Worm (Caenorhabditis elegans) whole organism, L2 larva: Measurements from ENCODE around the gene T01G5.7.

ENCODE experiments used
- C34F6.9 ChIP-seq: fragments of 150-350 bp; optimal IDR thresholded peaks from 2 replicates; lab custom pipeline; 2014; ENCODE audit warnings: missing biosample characterization, missing genetic modification characterization
- F13H6.1 ChIP-seq: sonication (generic microtip); optimal IDR thresholded peaks from 2 replicates; lab custom pipeline; 2016; ENCODE audit warnings: missing genetic modification characterization, missing compliant biosample characterization
- R02D3.7 ChIP-seq: fragments of 150-350 bp; optimal IDR thresholded peaks from 2 replicates; lab custom pipeline; 2014; ENCODE audit warnings: missing biosample characterization, missing genetic modification characterization
- Y55F3AM.14 ChIP-seq: fragments of 200-800 bp; sonication (Bioruptor generic); optimal IDR thresholded peaks from 2 replicates; lab custom pipeline; 2018; ENCODE audit warnings: mild to moderate bottlenecking, missing genetic modification characterization, missing compliant biosample characterization
- ZK546.5 ChIP-seq: sonication (generic microtip); optimal IDR thresholded peaks from 2 replicates; lab custom pipeline; 2017; ENCODE audit warnings: missing biosample characterization, missing genetic modification characterization
- alr-1 ChIP-seq: fragments of 150-350 bp; optimal IDR thresholded peaks from 2 replicates; lab custom pipeline; 2014; ENCODE audit warnings: missing biosample characterization, missing genetic modification characterization
- aly-2 ChIP-seq: fragments of 150-350 bp; optimal IDR thresholded peaks from 2 replicates; lab custom pipeline; 2014; ENCODE audit warnings: missing biosample characterization, missing genetic modification characterization
- ama-1 ChIP-seq: fragments of 150-350 bp; optimal IDR thresholded peaks from 2 replicates; lab custom pipeline; 2018; ENCODE audit warnings: inconsistent platforms
- blmp-1 ChIP-seq: sonication (generic microtip); optimal IDR thresholded peaks from 2 replicates; lab custom pipeline; 2017; ENCODE audit warnings: missing genetic modification characterization, mild to moderate bottlenecking, missing compliant biosample characterization, antibody characterized with exemption, moderate library complexity; ENCODE audit not compliant: insufficient read depth
- ceh-16 ChIP-seq: fragments of 150-350 bp; optimal IDR thresholded peaks from 2 replicates; lab custom pipeline; 2014; ENCODE audit warnings: missing biosample characterization, missing genetic modification characterization
- ceh-82 ChIP-seq: fragments of 150-350 bp; optimal IDR thresholded peaks from 2 replicates; lab custom pipeline; 2014; ENCODE audit warnings: missing biosample characterization, missing genetic modification characterization
- crh-2 ChIP-seq: sonication (generic microtip); optimal IDR thresholded peaks from 2 replicates; lab custom pipeline; 2017; ENCODE audit warnings: missing biosample characterization, missing genetic modification characterization
- dmd-4 ChIP-seq: sonication (generic microtip); optimal IDR thresholded peaks from 2 replicates; lab custom pipeline; 2017; ENCODE audit warnings: missing biosample characterization, missing genetic modification characterization
- egl-27 ChIP-seq: sonication (generic microtip); optimal IDR thresholded peaks from 3 replicates; lab custom pipeline; 2017; ENCODE audit warnings: missing biosample characterization, missing genetic modification reagents, missing genetic modification characterization
- elt-1 ChIP-seq: fragments of 150-350 bp; optimal IDR thresholded peaks from 2 replicates; lab custom pipeline; 2014; ENCODE audit warnings: missing biosample characterization, missing genetic modification characterization
- elt-3 ChIP-seq: sonication (generic microtip); optimal IDR thresholded peaks from 2 replicates; lab custom pipeline; 2017; ENCODE audit warnings: missing biosample characterization, missing genetic modification characterization
- fos-1 ChIP-seq: fragments of 150-350 bp; optimal IDR thresholded peaks from 2 replicates; lab custom pipeline; 2014; ENCODE audit warnings: missing biosample characterization, missing genetic modification characterization
- gmeb-1 ChIP-seq: fragments of 150-350 bp; optimal IDR thresholded peaks from 2 replicates; lab custom pipeline; 2014; ENCODE audit warnings: missing biosample characterization, missing genetic modification characterization
- lin-11 ChIP-seq: fragments of 150-350 bp; sonication (generic microtip); optimal IDR thresholded peaks from 2 replicates; lab custom pipeline; 2014; ENCODE audit warnings: missing biosample characterization, missing genetic modification characterization, inconsistent platforms, mixed read lengths
- lin-13 ChIP-seq: fragments of 150-350 bp; optimal IDR thresholded peaks from 2 replicates; lab custom pipeline; 2014; ENCODE audit warnings: missing biosample characterization, missing genetic modification reagents, missing genetic modification characterization
- lin-39 ChIP-seq: fragments of 150-350 bp; optimal IDR thresholded peaks from 2 replicates; lab custom pipeline; 2014; ENCODE audit warnings: missing biosample characterization, missing genetic modification reagents, missing genetic modification characterization
- lsy-2 ChIP-seq, 2 experiments: fragments of 150-350 bp in 1 of 2; sonication (generic microtip) in 1 of 2; optimal IDR thresholded peaks; 2 replicates each; lab custom pipeline; 2014 to 2017; ENCODE audit warnings: missing biosample characterization in 2 of 2, missing genetic modification characterization in 2 of 2
- mab-5 ChIP-seq: fragments of 150-350 bp; optimal IDR thresholded peaks from 2 replicates; lab custom pipeline; 2014; ENCODE audit warnings: missing biosample characterization, missing genetic modification characterization
- mbf-1 ChIP-seq: sonication (generic microtip); optimal IDR thresholded peaks from 2 replicates; lab custom pipeline; 2017; ENCODE audit warnings: missing biosample characterization, missing genetic modification characterization
- mdl-1 ChIP-seq, 2 experiments: fragments of 150-350 bp in 1 of 2; sonication (generic microtip) in 1 of 2; optimal IDR thresholded peaks; 2 replicates each; lab custom pipeline; 2017; ENCODE audit warnings: missing biosample characterization in 2 of 2, missing genetic modification characterization in 2 of 2
- nhr-10 ChIP-seq: sonication (generic microtip); optimal IDR thresholded peaks from 2 replicates; lab custom pipeline; 2017; ENCODE audit warnings: missing biosample characterization, missing genetic modification characterization
- nhr-11 ChIP-seq: fragments of 150-350 bp; optimal IDR thresholded peaks from 2 replicates; lab custom pipeline; 2014; ENCODE audit warnings: missing biosample characterization, missing genetic modification characterization
- nhr-12 ChIP-seq: fragments of 150-350 bp; optimal IDR thresholded peaks from 2 replicates; lab custom pipeline; 2014; ENCODE audit warnings: missing biosample characterization, missing genetic modification characterization
- nhr-129 ChIP-seq: fragments of 150-350 bp; optimal IDR thresholded peaks from 2 replicates; lab custom pipeline; 2014; ENCODE audit warnings: missing biosample characterization, missing genetic modification characterization
- nhr-21 ChIP-seq: fragments of 150-350 bp; optimal IDR thresholded peaks from 2 replicates; lab custom pipeline; 2014; ENCODE audit warnings: missing biosample characterization, missing genetic modification characterization
- nhr-23 ChIP-seq: fragments of 150-350 bp; optimal IDR thresholded peaks from 2 replicates; lab custom pipeline; 2014; ENCODE audit warnings: missing biosample characterization, missing genetic modification reagents, missing genetic modification characterization
- nhr-237 ChIP-seq: fragments of 150-350 bp; optimal IDR thresholded peaks from 2 replicates; lab custom pipeline; 2014; ENCODE audit warnings: missing biosample characterization, missing genetic modification characterization
- nhr-25 ChIP-seq: fragments of 150-350 bp; sonication (generic microtip); optimal IDR thresholded peaks from 3 replicates; lab custom pipeline; 2014; ENCODE audit warnings: missing biosample characterization, missing genetic modification characterization
- nhr-6 ChIP-seq: fragments of 150-350 bp; optimal IDR thresholded peaks from 2 replicates; lab custom pipeline; 2014; ENCODE audit warnings: missing biosample characterization, missing genetic modification characterization
- nhr-77 ChIP-seq: fragments of 150-350 bp; optimal IDR thresholded peaks from 2 replicates; lab custom pipeline; 2014; ENCODE audit warnings: missing biosample characterization, missing genetic modification characterization
- peb-1 ChIP-seq: fragments of 150-350 bp; optimal IDR thresholded peaks from 2 replicates; lab custom pipeline; 2014; ENCODE audit warnings: missing biosample characterization, missing genetic modification characterization
- sem-4 ChIP-seq: fragments of 150-350 bp; optimal IDR thresholded peaks from 2 replicates; lab custom pipeline; 2014; ENCODE audit warnings: missing biosample characterization, missing genetic modification reagents, missing genetic modification characterization
- skn-1 ChIP-seq: sonication (generic microtip); optimal IDR thresholded peaks from 2 replicates; lab custom pipeline; 2017; ENCODE audit warnings: missing biosample characterization, missing genetic modification characterization
- sma-3 ChIP-seq: sonication (generic microtip); optimal IDR thresholded peaks from 2 replicates; lab custom pipeline; 2016; ENCODE audit warnings: missing genetic modification reagents, missing genetic modification characterization, missing compliant biosample characterization
- sma-9 ChIP-seq, 2 experiments: fragments of 150-350 bp in 1 of 2; sonication (generic microtip) in 1 of 2; optimal IDR thresholded peaks; 2 replicates each; lab custom pipeline; 2014 to 2016; ENCODE audit warnings: missing genetic modification characterization in 2 of 2, mild to moderate bottlenecking in 1 of 2, missing biosample characterization in 1 of 2, missing compliant biosample characterization in 1 of 2, missing genetic modification reagents in 1 of 2, moderate library complexity in 1 of 2
- snpc-4 ChIP-seq: fragments of 150-350 bp; optimal IDR thresholded peaks from 2 replicates; lab custom pipeline; 2014; ENCODE audit warnings: missing biosample characterization, missing genetic modification characterization
- unc-39 ChIP-seq: fragments of 150-350 bp; optimal IDR thresholded peaks from 2 replicates; lab custom pipeline; 2014; ENCODE audit warnings: missing biosample characterization, missing genetic modification characterization
- unc-55 ChIP-seq: fragments of 150-350 bp; sonication (generic microtip); optimal IDR thresholded peaks from 3 replicates; lab custom pipeline; 2014; ENCODE audit warnings: missing biosample characterization, missing genetic modification reagents, missing genetic modification characterization
- unc-62 ChIP-seq: fragments of 150-350 bp; optimal IDR thresholded peaks from 2 replicates; lab custom pipeline; 2014; ENCODE audit warnings: missing biosample characterization, missing genetic modification reagents, missing genetic modification characterization
- zag-1 ChIP-seq: fragments of 150-350 bp; optimal IDR thresholded peaks from 2 replicates; lab custom pipeline; 2014; ENCODE audit warnings: missing biosample characterization, missing genetic modification characterization
- ztf-1 ChIP-seq: fragments of 200-800 bp; sonication (Bioruptor generic); conservative IDR thresholded peaks from 2 replicates; pipeline ENCODE4 v1.3.6; 2022; ENCODE audit warnings: missing genetic modification characterization, missing compliant biosample characterization
- ztf-11 ChIP-seq: sonication (generic microtip); optimal IDR thresholded peaks from 2 replicates; lab custom pipeline; 2017; ENCODE audit warnings: missing biosample characterization, missing genetic modification characterization
- ztf-4 ChIP-seq: fragments of 150-350 bp; optimal IDR thresholded peaks from 2 replicates; lab custom pipeline; 2014; ENCODE audit warnings: missing biosample characterization, missing genetic modification characterization

T01G5.7 gene

DNA sequence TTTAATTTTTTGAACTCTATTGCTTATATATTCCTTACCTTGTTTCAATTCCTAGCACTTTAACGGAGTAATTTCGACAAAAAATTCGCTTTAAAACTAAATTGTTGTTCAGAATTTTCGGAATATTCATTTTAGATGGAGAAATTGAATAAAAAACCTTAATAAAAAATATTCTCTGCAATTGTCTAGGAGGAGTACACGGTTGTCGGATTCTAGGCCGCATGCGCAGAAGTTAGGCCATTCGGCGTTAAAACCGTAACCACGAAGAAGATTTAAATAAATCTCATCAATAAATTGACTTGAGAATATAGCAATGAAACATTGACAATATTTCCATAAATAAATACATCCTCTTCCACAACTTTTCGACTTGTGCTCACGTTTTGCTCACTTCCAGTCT is 29.5 kb upstream of the T01G5.7 start, which contains the start of the genes C01G10.10 and C01G10.9 (continued):
- TF ChIP-seq gmeb-1 (tag; lab: Kevin White, UChicago) (peak; percentile 47), nhr-21 (tag; lab: Kevin White, UChicago) (no peak), fos-1 (tag; lab: Kevin White, UChicago) (peak; percentile 9), lin-13 (GFP tag; lab: Kevin White, UChicago) (peak; percentile 51)

DNA sequence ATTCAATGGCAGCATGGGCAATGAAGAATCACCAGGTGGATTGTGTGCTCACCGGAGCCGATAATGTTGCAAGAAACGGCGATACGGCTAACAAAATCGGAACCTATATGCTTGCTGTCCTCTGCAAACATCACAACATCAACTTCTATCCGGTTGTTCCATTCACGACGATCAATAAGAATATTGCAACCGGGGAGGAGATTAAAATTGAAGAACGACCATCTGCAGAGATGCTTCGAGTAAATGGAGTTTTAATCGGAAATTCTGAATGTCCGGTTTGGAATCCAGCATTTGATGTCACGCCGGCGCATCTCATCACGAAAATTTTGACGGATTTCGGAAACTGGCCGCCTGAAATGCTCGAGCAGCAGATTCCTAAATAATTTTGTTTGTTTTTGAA is 28.1 kb upstream of the T01G5.7 start:
- TF ChIP-seq crh-2 (tag; lab: Kevin White, UChicago) (peak; percentile 3), peb-1 (tag; lab: Kevin White, UChicago) (no peak), ama-1 (lab: Kevin White, UChicago) (peak; percentile 79), ztf-11 (tag; lab: Kevin White, UChicago) (no peak)

DNA sequence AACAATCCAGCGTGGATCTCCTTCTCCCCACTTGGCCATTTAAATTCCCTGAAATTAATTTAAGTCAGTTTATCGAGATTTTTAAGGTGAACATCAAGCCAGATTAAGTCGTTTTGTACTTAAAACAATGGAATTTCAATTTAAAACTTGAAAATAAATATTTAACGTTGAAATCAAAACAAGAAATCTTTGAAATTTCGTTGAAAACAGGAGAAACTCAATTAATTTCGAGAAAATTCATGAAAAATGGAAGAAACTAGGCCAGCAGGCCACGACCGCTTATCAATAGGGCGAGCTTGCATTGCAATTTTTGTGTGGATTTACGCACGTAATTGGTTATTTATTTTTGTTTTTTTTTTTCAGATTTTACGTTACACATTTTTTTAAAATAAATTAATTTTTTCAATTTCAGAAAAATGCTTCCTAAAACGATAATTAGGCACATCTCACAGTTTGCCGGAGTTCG is 26.4 kb upstream of the T01G5.7 start, which contains the start of the genes ahsa-1 and C01G10.7:
Gene ahsa-1, minus strand, starts transcription at position 51 of the 466 bp plus-strand sequence.
Gene C01G10.7, plus strand, starts transcription at position 413 of the 466 bp plus-strand sequence.
- TF ChIP-seq mbf-1 (tag; lab: Kevin White, UChicago) = no peak
- peak; percentile 81 for TF ChIP-seq gmeb-1 (tag; lab: Kevin White, UChicago)
- no peak for TF ChIP-seq elt-3 (tag; lab: Kevin White, UChicago)
- peak; percentile 86 for TF ChIP-seq lin-13 (GFP tag; lab: Kevin White, UChicago)
- no peak for TF ChIP-seq alr-1 (tag; lab: Kevin White, UChicago)
- peak; percentile 95 for TF ChIP-seq sma-3 (GFP tag; lab: Kevin White, UChicago)
- peak; percentile 80 for TF ChIP-seq fos-1 (tag; lab: Kevin White, UChicago)
- TF ChIP-seq ztf-4 (tag; lab: Kevin White, UChicago) = peak; percentile 79
- no peak for TF ChIP-seq dmd-4 (tag; lab: Kevin White, UChicago)
- peak; percentile 78 for TF ChIP-seq nhr-129 (tag; lab: Kevin White, UChicago)
- peak; percentile 80 for TF ChIP-seq mab-5 (tag; lab: Kevin White, UChicago)
- TF ChIP-seq egl-27 (tag; lab: Kevin White, UChicago) = peak; percentile 52
- TF ChIP-seq ztf-1 = no peak
- TF ChIP-seq ztf-11 (tag; lab: Kevin White, UChicago) = no peak
- peak; percentile 81 for TF ChIP-seq snpc-4 (tag; lab: Kevin White, UChicago)
- TF ChIP-seq unc-62 = no peak
- TF ChIP-seq crh-2 (tag; lab: Kevin White, UChicago) = peak; percentile 94
- TF ChIP-seq nhr-12 = no peak
- TF ChIP-seq nhr-77 (tag; lab: Kevin White, UChicago) = peak; percentile 78
- peak; percentile 56 for TF ChIP-seq skn-1 (tag; lab: Kevin White, UChicago)
- TF ChIP-seq lsy-2 (tag; optimal IDR thresholded peaks at IDR 0.05; lab: Kevin White, UChicago) = peak; percentile 76 to 93
- TF ChIP-seq Y55F3AM.14 (GFP tag; lab: Kevin White, UChicago) = no peak
- TF ChIP-seq ZK546.5 (tag; lab: Kevin White, UChicago) = peak; percentile 42
- peak; percentile 30 for TF ChIP-seq zag-1 (tag; lab: Kevin White, UChicago)
- TF ChIP-seq lin-39 = no peak
- TF ChIP-seq nhr-237 (tag; lab: Kevin White, UChicago) = peak; percentile 23
- peak; percentile 98 for TF ChIP-seq unc-55
- no peak for TF ChIP-seq nhr-11 (tag; lab: Kevin White, UChicago)
- TF ChIP-seq ama-1 (lab: Kevin White, UChicago) = no peak
- peak; percentile 88 for TF ChIP-seq R02D3.7 (tag; lab: Kevin White, UChicago)
- no peak for TF ChIP-seq peb-1 (tag; lab: Kevin White, UChicago)
- no peak for TF ChIP-seq nhr-23 (tag; lab: Kevin White, UChicago)
- TF ChIP-seq nhr-6 (tag; lab: Kevin White, UChicago) = no peak
- TF ChIP-seq sma-9 (GFP tag; optimal IDR thresholded peaks at IDR 0.05; lab: Kevin White, UChicago) = peak; percentile 88
- no peak for TF ChIP-seq sma-9 (tag; optimal IDR thresholded peaks at IDR 0.05; lab: Kevin White, UChicago)
- TF ChIP-seq nhr-25 = no peak
- TF ChIP-seq elt-1 = no peak
- peak; percentile 86 for TF ChIP-seq F13H6.1 (tag; lab: Kevin White, UChicago)
- no peak for TF ChIP-seq aly-2 (tag; lab: Kevin White, UChicago)
- peak; percentile 76 for TF ChIP-seq sem-4 (tag; lab: Kevin White, UChicago)
- peak; percentile 36 for TF ChIP-seq ceh-16
- TF ChIP-seq ceh-82 = peak; percentile 15
- no peak for TF ChIP-seq nhr-10 (tag; lab: Kevin White, UChicago)
- no peak for TF ChIP-seq nhr-21 (tag; lab: Kevin White, UChicago)
- no peak for TF ChIP-seq unc-39 (tag; lab: Kevin White, UChicago)
- peak; percentile 64 for TF ChIP-seq blmp-1 (tag; lab: Kevin White, UChicago)
- peak in 1 of 2 experiments; percentile 6 for TF ChIP-seq mdl-1 (tag; optimal IDR thresholded peaks at IDR 0.05; lab: Kevin White, UChicago)
- TF ChIP-seq lin-11 (tag; lab: Kevin White, UChicago) = peak; percentile 47
- peak; percentile 98 for TF ChIP-seq C34F6.9 (tag; lab: Kevin White, UChicago)
